Worm (Caenorhabditis elegans) whole organism, L4 larva: ENCODE measurements around the gene T10H4.13.
"Not testable (repeated sequence)": the region's sequence is repeated elsewhere in the genome, so short reads cannot be mapped to it uniquely, and the experiment has no call there.

Experiments
- F26F4.8 ChIP-seq: fragments of 200-800 bp; sonication (Bioruptor generic); conservative IDR thresholded peaks from 2 replicates; pipeline ENCODE4 v1.3.6; 2022; ENCODE audit warnings: missing genetic modification characterization, missing compliant biosample characterization
- F37D6.2 ChIP-seq: sonication (generic microtip); optimal IDR thresholded peaks from 2 replicates; lab custom pipeline; 2016; ENCODE audit warnings: mild to moderate bottlenecking, missing genetic modification characterization, missing compliant biosample characterization
- F44E2.7 ChIP-seq: fragments of 200-800 bp; sonication (Bioruptor generic); IDR thresholded peaks from 2 replicates; pipeline ENCODE4 v2.1.2; 2022; ENCODE audit warnings: missing genetic modification characterization, missing compliant biosample characterization
- F49E8.2 ChIP-seq: sonication (generic microtip); optimal IDR thresholded peaks from 2 replicates; lab custom pipeline; 2016; ENCODE audit warnings: missing compliant biosample characterization, mild to moderate bottlenecking, missing genetic modification characterization, borderline replicate concordance
- R02D3.7 ChIP-seq: fragments of 150-350 bp; sonication (generic microtip); optimal IDR thresholded peaks from 3 replicates; lab custom pipeline; 2014; ENCODE audit warnings: missing biosample characterization, missing genetic modification characterization
- Y48G9A.11 ChIP-seq: fragments of 200-800 bp; sonication (Bioruptor generic); IDR thresholded peaks from 2 replicates; pipeline ENCODE4 v1.3.6; 2022; ENCODE audit warnings: missing genetic modification reagents, missing genetic modification characterization, missing compliant biosample characterization
- Y75B8A.6 ChIP-seq: fragments of 200-800 bp; sonication (Bioruptor generic); IDR thresholded peaks from 2 replicates; pipeline ENCODE4 v1.3.6; 2022; ENCODE audit warnings: missing genetic modification reagents, missing genetic modification characterization, missing compliant biosample characterization
- ZK546.5 ChIP-seq, 2 experiments: sonication (generic microtip); optimal IDR thresholded peaks; 2 replicates each; lab custom pipeline; 2017; ENCODE audit warnings: missing biosample characterization in 2 of 2, missing genetic modification characterization in 2 of 2
- aly-2 ChIP-seq: sonication (generic microtip); optimal IDR thresholded peaks from 2 replicates; lab custom pipeline; 2018; ENCODE audit warnings: missing biosample characterization, missing genetic modification characterization
- ama-1 ChIP-seq: fragments of 150-350 bp; optimal IDR thresholded peaks from 2 replicates; lab custom pipeline; 2014; ENCODE audit warnings: inconsistent platforms, mixed read lengths
- ceh-20 ChIP-seq: fragments of 200-800 bp; sonication (Bioruptor generic); IDR thresholded peaks from 2 replicates; pipeline ENCODE4 v1.3.6; 2022; ENCODE audit warnings: missing genetic modification reagents, missing genetic modification characterization, missing compliant biosample characterization
- ceh-28 ChIP-seq: fragments of 150-350 bp; optimal IDR thresholded peaks from 2 replicates; lab custom pipeline; 2014; ENCODE audit warnings: missing biosample characterization, missing genetic modification reagents, missing genetic modification characterization
- ceh-32 ChIP-seq: sonication (generic microtip); optimal IDR thresholded peaks from 2 replicates; lab custom pipeline; 2016; ENCODE audit warnings: mild to moderate bottlenecking, missing genetic modification characterization, missing compliant biosample characterization; ENCODE audit not compliant: poor library complexity
- ceh-44 ChIP-seq: fragments of 200-800 bp; sonication (Bioruptor generic); IDR thresholded peaks from 2 replicates; pipeline ENCODE4 v1.3.6; 2022; ENCODE audit warnings: missing genetic modification reagents, missing genetic modification characterization, missing compliant biosample characterization
- ceh-82 ChIP-seq: sonication (generic microtip); optimal IDR thresholded peaks from 2 replicates; lab custom pipeline; 2017; ENCODE audit warnings: missing biosample characterization, missing genetic modification characterization
- cey-2 ChIP-seq: sonication (generic microtip); optimal IDR thresholded peaks from 3 replicates; lab custom pipeline; 2017; ENCODE audit warnings: missing genetic modification characterization, mild to moderate bottlenecking, missing compliant biosample characterization, antibody characterized with exemption, borderline replicate concordance; ENCODE audit not compliant: insufficient read depth
- ctbp-1 ChIP-seq: fragments of 200-800 bp; sonication (Bioruptor generic); IDR thresholded peaks from 2 replicates; pipeline ENCODE4 v1.3.6; 2022; ENCODE audit warnings: missing genetic modification reagents, missing genetic modification characterization, missing compliant biosample characterization
- daf-12 ChIP-seq: fragments of 150-350 bp; optimal IDR thresholded peaks from 2 replicates; lab custom pipeline; 2014; ENCODE audit warnings: missing biosample characterization, missing genetic modification reagents, missing genetic modification characterization
- dmd-9 ChIP-seq: fragments of 200-800 bp; sonication (Bioruptor generic); IDR thresholded peaks from 2 replicates; pipeline ENCODE4 v1.3.6; 2022; ENCODE audit warnings: missing genetic modification reagents, missing genetic modification characterization, missing compliant biosample characterization
- egl-27 ChIP-seq: sonication (generic microtip); optimal IDR thresholded peaks from 3 replicates; lab custom pipeline; 2017; ENCODE audit warnings: missing biosample characterization, missing genetic modification reagents, missing genetic modification characterization
- egl-43 ChIP-seq: fragments of 200-800 bp; sonication (Bioruptor generic); IDR thresholded peaks from 2 replicates; pipeline ENCODE4 v1.3.6; 2022; ENCODE audit warnings: missing genetic modification reagents, missing genetic modification characterization, missing compliant biosample characterization
- fkh-10 ChIP-seq: fragments of 150-350 bp; optimal IDR thresholded peaks from 2 replicates; lab custom pipeline; 2014; ENCODE audit warnings: missing biosample characterization, missing genetic modification reagents, missing genetic modification characterization
- fos-1 ChIP-seq: fragments of 150-350 bp; optimal IDR thresholded peaks from 2 replicates; lab custom pipeline; 2014; ENCODE audit warnings: missing biosample characterization, missing genetic modification characterization
- hlh-30 ChIP-seq: sonication (generic microtip); optimal IDR thresholded peaks from 2 replicates; lab custom pipeline; 2017; ENCODE audit warnings: antibody characterized with exemption, mild to moderate bottlenecking, missing genetic modification characterization, missing compliant biosample characterization; ENCODE audit not compliant: insufficient read depth
- hmg-1.1 ChIP-seq: fragments of 200-800 bp; sonication (Bioruptor generic); IDR thresholded peaks from 2 replicates; pipeline ENCODE4 v1.3.6; 2022; ENCODE audit warnings: missing genetic modification reagents, missing genetic modification characterization, missing compliant biosample characterization
- lin-13 ChIP-seq: fragments of 150-350 bp; optimal IDR thresholded peaks from 2 replicates; lab custom pipeline; 2014; ENCODE audit warnings: missing biosample characterization, missing genetic modification reagents, missing genetic modification characterization
- lin-39 ChIP-seq: fragments of 150-350 bp; optimal IDR thresholded peaks from 2 replicates; lab custom pipeline; 2014; ENCODE audit warnings: missing biosample characterization, missing genetic modification reagents, missing genetic modification characterization
- lsy-2 ChIP-seq, 2 experiments: fragments of 150-350 bp in 1 of 2; sonication (generic microtip) in 1 of 2; optimal IDR thresholded peaks; 2 replicates each; lab custom pipeline; 2014 to 2017; ENCODE audit warnings: missing biosample characterization in 2 of 2, missing genetic modification characterization in 2 of 2
- madf-5 ChIP-seq, 2 experiments: fragments of 200-800 bp; sonication (Bioruptor generic); IDR thresholded peaks; 2 replicates each; pipeline ENCODE4 v1.3.6; 2022; ENCODE audit warnings: missing compliant biosample characterization in 2 of 2, missing genetic modification characterization in 2 of 2
- mdt-29 ChIP-seq: fragments of 200-800 bp; sonication (Bioruptor generic); IDR thresholded peaks from 2 replicates; pipeline ENCODE4 v1.3.6; 2022; ENCODE audit warnings: missing genetic modification reagents, missing genetic modification characterization, missing compliant biosample characterization
- mes-2 ChIP-seq: sonication (generic microtip); optimal IDR thresholded peaks from 2 replicates; lab custom pipeline; 2016; ENCODE audit warnings: missing genotype, mild to moderate bottlenecking, missing genetic modification characterization, missing compliant biosample characterization; ENCODE audit not compliant: poor library complexity, severe bottlenecking
- mxl-3 ChIP-seq: fragments of 200-800 bp; sonication (Bioruptor generic); optimal IDR thresholded peaks from 2 replicates; lab custom pipeline; 2018; ENCODE audit warnings: mild to moderate bottlenecking, missing genetic modification characterization, missing compliant biosample characterization
- nhr-11 ChIP-seq: fragments of 150-350 bp; optimal IDR thresholded peaks from 2 replicates; lab custom pipeline; 2014; ENCODE audit warnings: missing biosample characterization, missing genetic modification characterization
- nhr-42 ChIP-seq: fragments of 200-800 bp; sonication (Bioruptor generic); IDR thresholded peaks from 2 replicates; pipeline ENCODE4 v1.3.6; 2022; ENCODE audit warnings: missing genetic modification characterization, missing compliant biosample characterization
- nhr-6 ChIP-seq: fragments of 150-350 bp; optimal IDR thresholded peaks from 2 replicates; lab custom pipeline; 2014; ENCODE audit warnings: missing biosample characterization, missing genetic modification characterization
- nhr-76 ChIP-seq: fragments of 150-350 bp; optimal IDR thresholded peaks from 2 replicates; lab custom pipeline; 2014; ENCODE audit warnings: missing biosample characterization, missing genetic modification characterization
- nhr-77 ChIP-seq: fragments of 150-350 bp; optimal IDR thresholded peaks from 2 replicates; lab custom pipeline; 2014; ENCODE audit warnings: missing biosample characterization, missing genetic modification characterization
- pha-4 ChIP-seq, 2 experiments: fragments of 150-350 bp in 1 of 2; fragments of 200-800 bp in 1 of 2; sonication (Bioruptor generic) in 1 of 2; IDR thresholded peaks in 1 of 2; optimal IDR thresholded peaks in 1 of 2; 2 replicates each; pipeline versions ENCODE4 v1.3.6 to Lab custom; 2014 to 2022; ENCODE audit warnings: missing genetic modification characterization in 2 of 2, missing genetic modification reagents in 2 of 2, missing biosample characterization in 1 of 2, missing compliant biosample characterization in 1 of 2
- rbr-2 ChIP-seq: sonication (generic microtip); optimal IDR thresholded peaks from 2 replicates; lab custom pipeline; 2016; ENCODE audit warnings: missing genotype, missing genetic modification characterization, missing compliant biosample characterization
- sdz-12 ChIP-seq: fragments of 200-800 bp; sonication (Bioruptor generic); optimal IDR thresholded peaks from 2 replicates; lab custom pipeline; 2018; ENCODE audit warnings: mild to moderate bottlenecking, missing genetic modification characterization, missing compliant biosample characterization
- spr-1 ChIP-seq: sonication (generic microtip); optimal IDR thresholded peaks from 2 replicates; lab custom pipeline; 2016; ENCODE audit warnings: mild to moderate bottlenecking, missing genetic modification characterization, missing compliant biosample characterization
- spr-3 ChIP-seq: fragments of 200-800 bp; sonication (Bioruptor generic); optimal IDR thresholded peaks from 2 replicates; lab custom pipeline; 2018; ENCODE audit warnings: mild to moderate bottlenecking, missing genetic modification characterization, missing compliant biosample characterization
- unc-39 ChIP-seq: sonication (generic microtip); optimal IDR thresholded peaks from 2 replicates; lab custom pipeline; 2017; ENCODE audit warnings: missing biosample characterization, missing genetic modification characterization
- zag-1 ChIP-seq: fragments of 150-350 bp; optimal IDR thresholded peaks from 2 replicates; lab custom pipeline; 2014; ENCODE audit warnings: missing biosample characterization, missing genetic modification characterization
- zfp-2 ChIP-seq: sonication (generic microtip); optimal IDR thresholded peaks from 2 replicates; lab custom pipeline; 2016; ENCODE audit warnings: mild to moderate bottlenecking, missing genetic modification characterization, missing compliant biosample characterization

T10H4.13 gene

DNA sequence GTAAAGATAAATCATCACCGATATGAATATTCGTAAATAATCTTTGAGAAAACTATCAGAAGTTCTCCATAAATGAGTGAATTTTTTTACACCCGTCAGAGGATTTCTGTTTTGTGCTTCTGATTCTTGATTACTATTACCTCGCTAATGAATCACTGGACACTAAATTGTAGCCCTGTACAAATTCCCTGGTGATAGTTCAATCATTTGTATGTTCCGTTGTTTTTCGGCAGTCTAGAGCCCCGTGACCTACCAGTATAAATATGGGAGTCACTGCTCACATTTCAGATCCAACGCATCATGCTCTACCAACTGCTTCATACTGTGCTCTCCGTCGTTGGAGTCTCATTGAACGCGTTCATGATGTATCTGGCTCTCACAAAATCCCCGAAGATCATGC lies 17.0 kb downstream of the T10H4.13 start, which contains the start of gene srd-28:
TSS of gene srd-28 (plus strand) at position 301 of the 400 bp plus-strand sequence.
- not testable (repeated sequence) for TF ChIP-seq ama-1; egl-43 (GFP tag; lab: Robert Waterston, UW); egl-27 (tag; lab: Kevin White, UChicago)

DNA sequence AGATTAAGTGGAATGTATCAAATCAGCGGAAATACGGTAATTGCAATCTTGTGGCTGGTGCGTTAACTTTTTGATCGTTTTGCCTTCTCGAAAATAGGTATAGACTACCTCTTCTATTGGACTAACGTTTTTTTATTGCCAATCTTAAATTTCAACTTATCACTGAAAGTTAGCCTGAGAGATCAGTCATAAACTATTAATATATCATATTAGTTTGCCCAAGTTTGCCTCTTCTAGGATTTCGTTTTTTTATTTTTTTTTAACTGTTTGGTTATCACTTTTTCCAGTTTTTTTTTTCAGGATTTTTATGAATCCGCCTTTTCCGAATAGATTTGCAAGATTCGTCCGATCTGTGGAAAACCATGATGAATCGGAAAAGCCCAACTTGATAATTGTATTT lies 22.8 kb downstream of the T10H4.13 start, which contains the start of gene kin-30:
TSS of gene kin-30 (plus strand) at position 301 of the 400 bp plus-strand sequence.
- TF ChIP-seq F49E8.2 = no peak
- TF ChIP-seq ceh-32 (tag; lab: Kevin White, UChicago) = no peak
- no peak for TF ChIP-seq pha-4 (GFP tag; IDR thresholded peaks at IDR 0.05; lab: Robert Waterston, UW)
- no peak for TF ChIP-seq pha-4 (tag; optimal IDR thresholded peaks at IDR 0.05; lab: Kevin White, UChicago)
- no peak for TF ChIP-seq madf-5 (GFP tag; IDR thresholded peaks at IDR 0.05; lab: Robert Waterston, UW)
- TF ChIP-seq hmg-1.1 (GFP tag; lab: Robert Waterston, UW) = no peak
- no peak for TF ChIP-seq ceh-28
- TF ChIP-seq nhr-6 (tag; lab: Kevin White, UChicago) = no peak
- TF ChIP-seq ceh-44 (GFP tag; lab: Robert Waterston, UW) = no peak
- TF ChIP-seq nhr-77 (tag; lab: Kevin White, UChicago) = no peak
- TF ChIP-seq spr-1 (tag; lab: Kevin White, UChicago) = no peak
- TF ChIP-seq lin-13 (GFP tag; lab: Kevin White, UChicago) = no peak
- TF ChIP-seq hlh-30 (tag; lab: Kevin White, UChicago) = no peak
- TF ChIP-seq mes-2 (tag; lab: Kevin White, UChicago) = no peak
- TF ChIP-seq mxl-3 (GFP tag; lab: Kevin White, UChicago) = no peak
- no peak for TF ChIP-seq zfp-2 (tag; lab: Kevin White, UChicago)
- no peak for TF ChIP-seq F44E2.7 (GFP tag; lab: Robert Waterston, UW)
- no peak for TF ChIP-seq sdz-12
- TF ChIP-seq unc-39 (tag; lab: Kevin White, UChicago) = no peak
- no peak for TF ChIP-seq R02D3.7 (tag; lab: Kevin White, UChicago)
- no peak for TF ChIP-seq ama-1

DNA sequence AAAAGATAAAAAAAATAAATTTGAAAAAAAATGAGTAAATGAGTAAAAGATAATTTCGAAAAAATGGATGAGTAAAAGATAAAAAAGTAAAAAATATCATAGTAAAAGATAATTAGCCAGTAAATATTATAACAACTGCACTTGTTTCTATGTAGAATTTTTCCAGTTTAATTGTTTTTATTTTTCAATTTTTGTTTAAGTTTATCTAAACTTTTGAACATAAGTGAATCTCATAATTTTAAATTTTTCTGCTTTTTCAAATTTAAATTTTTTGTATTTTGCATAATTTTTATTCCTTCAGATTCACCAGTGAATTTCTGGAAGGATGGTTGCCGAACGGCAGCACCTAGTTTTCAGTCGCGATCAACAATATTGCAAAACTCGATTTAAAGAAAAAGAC lies 26.0 kb downstream of the T10H4.13 start, which contains the start of gene chil-12:
TSS of gene chil-12 (plus strand) at position 301 of the 400 bp plus-strand sequence.
- TF ChIP-seq rbr-2 (no peak), ceh-20 (GFP tag; lab: Robert Waterston, UW) (no peak), daf-12 (tag; lab: Kevin White, UChicago) (no peak), ctbp-1 (GFP tag; lab: Robert Waterston, UW) (no peak), F26F4.8 (GFP tag; lab: Robert Waterston, UW) (no peak), zag-1 (no peak), cey-2 (tag; lab: Kevin White, UChicago) (no peak), egl-27 (tag; lab: Kevin White, UChicago) (no peak), lin-39 (tag; lab: Kevin White, UChicago) (no peak), Y48G9A.11 (GFP tag; lab: Robert Waterston, UW) (no peak), mes-2 (tag; lab: Kevin White, UChicago) (no peak), F37D6.2 (tag; lab: Kevin White, UChicago) (no peak), lsy-2 (tag; optimal IDR thresholded peaks at IDR 0.05; lab: Kevin White, UChicago) (no peak)

DNA sequence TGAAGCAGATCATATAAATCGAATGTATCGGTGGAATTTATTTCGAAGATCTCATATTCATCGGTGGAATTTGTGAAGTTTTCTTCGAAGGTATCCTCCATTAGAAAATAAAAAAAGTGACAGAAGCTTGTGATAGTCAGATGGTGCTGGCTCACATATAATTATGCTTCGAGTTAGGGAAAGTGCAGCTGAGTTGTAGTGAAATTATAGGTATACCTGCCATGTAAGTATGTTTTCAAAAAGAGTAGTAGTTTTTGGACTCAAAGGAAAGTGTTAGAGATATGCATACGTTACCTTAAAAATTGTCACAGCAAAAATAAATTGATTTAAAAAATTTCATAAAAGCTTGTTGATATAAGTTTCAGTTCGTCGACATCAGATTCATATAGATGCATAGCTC lies 27.1 kb downstream of the T10H4.13 start, which contains the start of gene srw-11:
TSS of gene srw-11 (minus strand) at position 101 of the 400 bp plus-strand sequence.
- no peak for TF ChIP-seq nhr-42 (GFP tag; lab: Robert Waterston, UW)
- no peak for TF ChIP-seq ceh-32 (tag; lab: Kevin White, UChicago)
- TF ChIP-seq dmd-9 (GFP tag; lab: Robert Waterston, UW) = no peak
- TF ChIP-seq ceh-82 = no peak
- TF ChIP-seq ceh-44 (GFP tag; lab: Robert Waterston, UW) = no peak
- no peak for TF ChIP-seq mdt-29 (GFP tag; lab: Robert Waterston, UW)
- no peak for TF ChIP-seq ctbp-1 (GFP tag; lab: Robert Waterston, UW)
- TF ChIP-seq nhr-76 = no peak
- no peak for TF ChIP-seq fkh-10 (GFP tag; lab: Kevin White, UChicago)
- no peak for TF ChIP-seq aly-2 (tag; lab: Kevin White, UChicago)
- no peak for TF ChIP-seq egl-43 (GFP tag; lab: Robert Waterston, UW)
- TF ChIP-seq Y75B8A.6 = no peak
- no peak for TF ChIP-seq fos-1 (tag; lab: Kevin White, UChicago)
- TF ChIP-seq spr-3 = no peak
- TF ChIP-seq nhr-11 = no peak
- no peak for TF ChIP-seq ZK546.5 (tag; optimal IDR thresholded peaks at IDR 0.05; lab: Kevin White, UChicago)
- TF ChIP-seq mxl-3 (GFP tag; lab: Kevin White, UChicago) = no peak
